Fruit fly (Drosophila melanogaster) whole organism, wandering third instar larva: ENCODE results near the gene ash1.

Experiments
- CG32264 ChIP-seq: fragments of 200-800 bp; sonication (Bioruptor generic); optimal IDR thresholded peaks from 2 replicates; lab custom pipeline; 2016; ENCODE audit warnings: missing biosample characterization, missing genetic modification characterization
- CG9705 ChIP-seq: fragments of 200-800 bp; sonication (Bioruptor generic); optimal IDR thresholded peaks from 2 replicates; lab custom pipeline; 2018; ENCODE audit warnings: missing biosample characterization, mild to moderate bottlenecking, missing genetic modification characterization
- Hr78 ChIP-seq: fragments of >200 bp; optimal IDR thresholded peaks from 2 replicates; lab custom pipeline; 2017; ENCODE audit warnings: missing biosample characterization, missing genetic modification characterization
- Mio ChIP-seq: sonication (Bioruptor generic); optimal IDR thresholded peaks from 2 replicates; lab custom pipeline; 2016; ENCODE audit warnings: missing biosample characterization, missing genetic modification characterization
- Sp1 ChIP-seq: fragments of 200-800 bp; sonication (Bioruptor generic); optimal IDR thresholded peaks from 3 replicates; lab custom pipeline; 2019; ENCODE audit warnings: missing biosample characterization, mild to moderate bottlenecking, missing genetic modification characterization, moderate library complexity
- dl ChIP-seq, 2 experiments: fragments of 175-275, 200-275 bp in 1 of 2; fragments of 200-275 bp in 1 of 2; sonication (Bioruptor generic); optimal IDR thresholded peaks; lab custom pipeline; 2018; ENCODE audit warnings: mild to moderate bottlenecking in 2 of 2, missing biosample characterization in 2 of 2, missing genetic modification characterization in 2 of 2, moderate library complexity in 2 of 2; ENCODE audit not compliant: partially characterized antibody in 2 of 2, insufficient read depth in 1 of 2
- fru ChIP-seq: fragments of 200-800 bp; sonication (Bioruptor generic); optimal IDR thresholded peaks from 3 replicates; lab custom pipeline; 2016; ENCODE audit warnings: missing biosample characterization, mild to moderate bottlenecking, missing genetic modification characterization
- h ChIP-seq: fragments of 200-800 bp; sonication (Bioruptor generic); optimal IDR thresholded peaks from 3 replicates; lab custom pipeline; 2016; ENCODE audit warnings: missing biosample characterization, mild to moderate bottlenecking, missing genetic modification characterization
- usp ChIP-seq: fragments of >200 bp; optimal IDR thresholded peaks from 2 replicates; lab custom pipeline; 2017; ENCODE audit warnings: missing biosample characterization, missing genetic modification characterization
- woc ChIP-seq: sonication (Bioruptor generic); optimal IDR thresholded peaks from 2 replicates; lab custom pipeline; 2016; ENCODE audit warnings: missing biosample characterization, mild to moderate bottlenecking, missing genetic modification characterization

DNA sequence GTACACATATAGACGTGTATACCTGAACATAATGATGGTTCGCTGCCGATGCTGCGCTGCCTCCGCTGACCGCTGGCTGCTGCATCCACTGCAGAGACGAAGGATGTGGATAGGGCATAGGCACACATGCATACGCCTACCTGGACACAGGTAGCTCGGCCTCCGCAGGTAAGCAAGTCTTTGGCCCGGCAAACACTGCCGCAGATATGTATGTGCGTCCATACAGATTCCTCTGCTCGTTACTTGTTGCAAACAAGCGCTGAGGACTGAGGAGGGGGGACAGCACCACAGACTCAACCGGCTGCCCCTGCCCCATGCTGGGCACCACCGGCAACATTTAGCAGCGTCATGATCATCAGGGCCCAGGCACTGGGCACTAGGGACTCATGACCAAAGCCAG lies 41.8 kb downstream of the ash1 start:
- TF ChIP-seq CG32264 (GFP tag; lab: Kevin White, UChicago) (no peak), dl (GFP tag; optimal IDR thresholded peaks at IDR 0.05; lab: Kevin White, UChicago; ENCODE audit: insufficient read depth in 1 of 2, partially characterized antibody in 2 of 2) (no peak), usp (GFP tag; lab: Kevin White, UChicago) (no peak), h (GFP tag; lab: Kevin White, UChicago) (no peak), Hr78 (GFP tag; lab: Kevin White, UChicago) (no peak), CG9705 (GFP tag; lab: Kevin White, UChicago) (no peak), Sp1 (GFP tag; lab: Kevin White, UChicago) (no peak), Mio (GFP tag; lab: Kevin White, UChicago) (no peak), woc (peak; percentile 44), fru (GFP tag; lab: Kevin White, UChicago) (peak; percentile 87)
